Fruit fly (Drosophila melanogaster) whole organism, embryonic: ENCODE results near the gene CG13409.

Experiments used
- Bdp1 ChIP-seq: fragments of 200-800 bp; sonication (Bioruptor generic); optimal IDR thresholded peaks from 3 replicates; lab custom pipeline; 2016; ENCODE audit warnings: missing biosample characterization, missing genetic modification characterization
- CG10274 ChIP-seq: fragments of 200-800 bp; sonication (Bioruptor generic); optimal IDR thresholded peaks from 3 replicates; lab custom pipeline; 2017; ENCODE audit warnings: missing biosample characterization, mild to moderate bottlenecking, missing genetic modification characterization
- CG10431 ChIP-seq: fragments of 200-800 bp; sonication (Bioruptor generic); optimal IDR thresholded peaks from 3 replicates; lab custom pipeline; 2018; ENCODE audit warnings: missing biosample characterization, mild to moderate bottlenecking, missing genetic modification characterization
- CG11560 ChIP-seq: fragments of 200-800 bp; sonication (Bioruptor generic); IDR thresholded peaks from 3 replicates; pipeline ENCODE4 v1.3.6; 2022; ENCODE audit warnings: missing biosample characterization, missing genetic modification characterization
- CG11723 ChIP-seq: fragments of 200-800 bp; sonication (Bioruptor generic); optimal IDR thresholded peaks from 2 replicates; lab custom pipeline; 2017; ENCODE audit warnings: missing biosample characterization, mild to moderate bottlenecking, missing genetic modification characterization
- CG12236 ChIP-seq: fragments of 200-800 bp; sonication (Bioruptor generic); optimal IDR thresholded peaks from 2 replicates; lab custom pipeline; 2016; ENCODE audit warnings: missing biosample characterization, missing genetic modification characterization
- CG12659 ChIP-seq: fragments of 200-800 bp; sonication (Bioruptor generic); optimal IDR thresholded peaks from 3 replicates; lab custom pipeline; 2017; ENCODE audit warnings: mild to moderate bottlenecking, missing biosample characterization, missing genetic modification reagents, missing genetic modification characterization
- CG12744 ChIP-seq: fragments of 200-800 bp; sonication (Bioruptor generic); optimal IDR thresholded peaks from 2 replicates; lab custom pipeline; 2016; ENCODE audit warnings: missing biosample characterization, missing genetic modification characterization
- CG13894 ChIP-seq: fragments of 200-800 bp; sonication (Bioruptor generic); optimal IDR thresholded peaks from 3 replicates; lab custom pipeline; 2018; ENCODE audit warnings: missing biosample characterization, mild to moderate bottlenecking, missing genetic modification characterization, moderate library complexity
- CG14014 ChIP-seq: fragments of 200-800 bp; sonication (Bioruptor generic); IDR thresholded peaks from 2 replicates; pipeline ENCODE4 v1.3.6; 2022; ENCODE audit warnings: missing biosample characterization, missing genetic modification characterization
- CG14667 ChIP-seq: fragments of 200-800 bp; sonication (Bioruptor generic); IDR thresholded peaks from 2 replicates; pipeline ENCODE4 v1.3.6; 2022; ENCODE audit warnings: missing biosample characterization, missing genetic modification characterization
- CG15601 ChIP-seq: fragments of 200-800 bp; sonication (Bioruptor generic); optimal IDR thresholded peaks from 3 replicates; lab custom pipeline; 2019; ENCODE audit warnings: missing biosample characterization, mild to moderate bottlenecking, missing genetic modification characterization, moderate library complexity
- CG31365 ChIP-seq: fragments of 200-800 bp; sonication (Bioruptor generic); optimal IDR thresholded peaks from 2 replicates; lab custom pipeline; 2018; ENCODE audit warnings: missing biosample characterization, mild to moderate bottlenecking, missing genetic modification characterization
- CG31441 ChIP-seq: fragments of 200-800 bp; sonication (Bioruptor generic); IDR thresholded peaks from 2 replicates; pipeline ENCODE4 v1.3.6; 2022; ENCODE audit warnings: missing biosample characterization, missing genetic modification characterization
- CG34376 ChIP-seq: fragments of 200-800 bp; sonication (Bioruptor generic); optimal IDR thresholded peaks from 2 replicates; lab custom pipeline; 2018; ENCODE audit warnings: missing biosample characterization, mild to moderate bottlenecking, missing genetic modification characterization
- CG42726 ChIP-seq: fragments of 200-800 bp; sonication (Bioruptor generic); IDR thresholded peaks from 2 replicates; pipeline ENCODE4 v1.3.6; 2022; ENCODE audit warnings: missing biosample characterization, missing genetic modification characterization; ENCODE audit not compliant: partially characterized antibody
- CG6175 ChIP-seq: fragments of 200-800 bp; sonication (Bioruptor generic); IDR thresholded peaks from 3 replicates; pipeline ENCODE4 v1.3.6; 2022; ENCODE audit warnings: missing biosample characterization, missing genetic modification characterization
- CG7556 ChIP-seq: fragments of 200-800 bp; sonication (Bioruptor generic); optimal IDR thresholded peaks from 2 replicates; lab custom pipeline; 2017; ENCODE audit warnings: missing biosample characterization, mild to moderate bottlenecking, missing genetic modification characterization
- CG7786 ChIP-seq: fragments of 200-800 bp; sonication (Bioruptor generic); optimal IDR thresholded peaks from 2 replicates; lab custom pipeline; 2016; ENCODE audit warnings: missing biosample characterization, missing genetic modification characterization
- CG8478 ChIP-seq: fragments of >200 bp; optimal IDR thresholded peaks from 2 replicates; lab custom pipeline; 2018
- CTCF ChIP-seq: fragments of 200-800 bp; sonication (Bioruptor generic); optimal IDR thresholded peaks from 2 replicates; lab custom pipeline; 2017; ENCODE audit warnings: missing biosample characterization, mild to moderate bottlenecking, missing genetic modification characterization, moderate library complexity
- Dfd ChIP-seq, 2 experiments: fragments of >200 bp; optimal IDR thresholded peaks; 2 replicates each; lab custom pipeline; 2017; ENCODE audit warnings: missing biosample characterization in 2 of 2, missing genetic modification characterization in 2 of 2
- Dref ChIP-seq: fragments of 200-800 bp; sonication (Bioruptor generic); IDR thresholded peaks from 2 replicates; pipeline ENCODE4 v1.3.6; 2022; ENCODE audit warnings: missing biosample characterization, missing genetic modification characterization
- ERR ChIP-seq: fragments of 200-800 bp; sonication (Bioruptor generic); optimal IDR thresholded peaks from 2 replicates; lab custom pipeline; 2016; ENCODE audit warnings: missing biosample characterization, missing genetic modification characterization
- GATAe ChIP-seq: fragments of 200-800 bp; sonication (Bioruptor generic); conservative IDR thresholded peaks from 2 replicates; pipeline ENCODE4 v1.3.6; 2022; ENCODE audit warnings: missing biosample characterization, missing genetic modification characterization
- HmgD ChIP-seq: fragments of 200-800 bp; sonication (Bioruptor generic); optimal IDR thresholded peaks from 3 replicates; lab custom pipeline; 2016; ENCODE audit warnings: missing biosample characterization, missing genetic modification characterization
- Hmx ChIP-seq: fragments of 200-800 bp; sonication (Bioruptor generic); optimal IDR thresholded peaks from 2 replicates; lab custom pipeline; 2016; ENCODE audit warnings: missing biosample characterization, missing genetic modification characterization
- Max ChIP-seq: fragments of 200-800 bp; sonication (Bioruptor generic); optimal IDR thresholded peaks from 2 replicates; lab custom pipeline; 2016; ENCODE audit warnings: missing biosample characterization, mild to moderate bottlenecking, missing genetic modification characterization
- Med ChIP-seq: fragments of 200-800 bp; sonication (Bioruptor generic); peaks from one replicate; lab custom pipeline; 2016; ENCODE audit warnings: missing biosample characterization, missing genetic modification characterization, mild to moderate bottlenecking, inconsistent platforms, moderate library complexity
- NK7.1 ChIP-seq: fragments of 200-800 bp; sonication (Bioruptor generic); optimal IDR thresholded peaks from 3 replicates; lab custom pipeline; 2016; ENCODE audit warnings: missing biosample characterization, missing genetic modification characterization
- PHDP ChIP-seq: fragments of 200-800 bp; sonication (Bioruptor generic); optimal IDR thresholded peaks from 3 replicates; lab custom pipeline; 2018; ENCODE audit warnings: missing biosample characterization, mild to moderate bottlenecking, missing genetic modification characterization, moderate library complexity
- Ptx1 ChIP-seq: fragments of 200-800 bp; sonication (Bioruptor generic); IDR thresholded peaks from 2 replicates; pipeline ENCODE4 v1.3.6; 2022; ENCODE audit warnings: missing biosample characterization, missing genetic modification characterization
- Ravus ChIP-seq: fragments of 200-800 bp; sonication (Bioruptor generic); IDR thresholded peaks from 2 replicates; pipeline ENCODE4 v1.3.6; 2022; ENCODE audit warnings: missing biosample characterization, missing genetic modification characterization
- Side ChIP-seq: fragments of 200-800 bp; sonication (Bioruptor generic); optimal IDR thresholded peaks from 2 replicates; lab custom pipeline; 2016; ENCODE audit warnings: missing biosample characterization, missing genetic modification characterization
- ash1 ChIP-seq: fragments of 200-800 bp; sonication (Bioruptor generic); optimal IDR thresholded peaks from 2 replicates; lab custom pipeline; 2018; ENCODE audit warnings: missing biosample characterization, mild to moderate bottlenecking, missing genetic modification characterization
- bbx ChIP-seq: fragments of 200-800 bp; sonication (Bioruptor generic); IDR thresholded peaks from 2 replicates; pipeline ENCODE4 v1.3.6; 2022; ENCODE audit warnings: missing biosample characterization, missing genetic modification characterization; ENCODE audit not compliant: partially characterized antibody
- br ChIP-seq: fragments of >200 bp; optimal IDR thresholded peaks from 2 replicates; lab custom pipeline; 2017
- caup ChIP-seq: fragments of 200-800 bp; sonication (Bioruptor generic); optimal IDR thresholded peaks from 3 replicates; lab custom pipeline; 2017; ENCODE audit warnings: missing biosample characterization, mild to moderate bottlenecking, missing genetic modification characterization, moderate library complexity; ENCODE audit not compliant: severe bottlenecking
- chif ChIP-seq, 2 experiments: fragments of 200-800 bp; sonication (Bioruptor generic); optimal IDR thresholded peaks; 3 replicates each; lab custom pipeline; 2016; ENCODE audit warnings: missing biosample characterization in 2 of 2, missing genetic modification characterization in 2 of 2
- crc ChIP-seq: fragments of 200-800 bp; sonication (Bioruptor generic); optimal IDR thresholded peaks from 2 replicates; lab custom pipeline; 2016; ENCODE audit warnings: missing biosample characterization, missing genetic modification characterization
- disco-r ChIP-seq: fragments of 200-800 bp; sonication (Bioruptor generic); optimal IDR thresholded peaks from 2 replicates; lab custom pipeline; 2016; ENCODE audit warnings: missing biosample characterization, missing genetic modification characterization
- gce ChIP-seq: fragments of 200-800 bp; sonication (Bioruptor generic); IDR thresholded peaks from 3 replicates; pipeline ENCODE4 v1.3.6; 2022; ENCODE audit warnings: missing biosample characterization, missing genetic modification characterization
- grn ChIP-seq: fragments of 200-800 bp; sonication (Bioruptor generic); optimal IDR thresholded peaks from 3 replicates; lab custom pipeline; 2017; ENCODE audit warnings: missing biosample characterization, missing genetic modification characterization
- gsb ChIP-seq: fragments of 200-800 bp; sonication (Bioruptor generic); IDR thresholded peaks from 2 replicates; pipeline ENCODE4 v1.3.6; 2022; ENCODE audit warnings: missing biosample characterization, missing genetic modification characterization
- ind ChIP-seq: fragments of 200-800 bp; sonication (Bioruptor generic); optimal IDR thresholded peaks from 3 replicates; lab custom pipeline; 2016; ENCODE audit warnings: missing biosample characterization, missing genetic modification characterization
- kah ChIP-seq: fragments of 200-800 bp; sonication (Bioruptor generic); optimal IDR thresholded peaks from 2 replicates; lab custom pipeline; 2018; ENCODE audit warnings: missing biosample characterization, mild to moderate bottlenecking, missing genetic modification characterization
- nerfin-2 ChIP-seq: fragments of 200-800 bp; sonication (Bioruptor generic); IDR thresholded peaks from 2 replicates; pipeline ENCODE4 v1.3.6; 2022; ENCODE audit warnings: missing biosample characterization, missing genetic modification characterization; ENCODE audit not compliant: partially characterized antibody
- pb ChIP-seq: fragments of 200-800 bp; sonication (Bioruptor generic); optimal IDR thresholded peaks from 3 replicates; lab custom pipeline; 2016; ENCODE audit warnings: missing biosample characterization, missing genetic modification characterization
- row ChIP-seq: fragments of 200-800 bp; sonication (Bioruptor generic); IDR thresholded peaks from 3 replicates; pipeline ENCODE4 v1.3.6; 2022; ENCODE audit warnings: missing biosample characterization, missing genetic modification characterization
- schlank ChIP-seq: fragments of 200-800 bp; sonication (Bioruptor generic); optimal IDR thresholded peaks from 2 replicates; lab custom pipeline; 2018; ENCODE audit warnings: missing biosample characterization, mild to moderate bottlenecking, missing genetic modification characterization
- sd ChIP-seq: fragments of 200-800 bp; sonication (Bioruptor generic); optimal IDR thresholded peaks from 3 replicates; lab custom pipeline; 2018; ENCODE audit warnings: missing biosample characterization, mild to moderate bottlenecking, missing genetic modification characterization, moderate library complexity
- unc-4 ChIP-seq: fragments of 200-800 bp; sonication (Bioruptor generic); IDR thresholded peaks from 2 replicates; pipeline ENCODE4 v1.3.6; 2022; ENCODE audit warnings: missing biosample characterization, missing genetic modification characterization; ENCODE audit not compliant: partially characterized antibody
- z ChIP-seq: fragments of 200-800 bp; sonication (Bioruptor generic); IDR thresholded peaks from 3 replicates; pipeline ENCODE4 v1.3.6; 2022; ENCODE audit warnings: missing biosample characterization, missing genetic modification characterization

The CG13409 gene

dm6 chr3R:22034160-22034742 is 2.6 kb upstream of the CG13409 start, which contains the start of the genes CG45099, CG6015, pit and Fadd (continued):
- TF ChIP-seq CG10431 (GFP tag; lab: Kevin White, UChicago): no peak
- TF ChIP-seq CG6175 (GFP tag; lab: Robert Waterston, UW): no peak
- TF ChIP-seq CG7786: no peak
- TF ChIP-seq CG34376: no peak
- TF ChIP-seq Ravus (GFP tag; lab: Robert Waterston, UW): no peak
- no peak for TF ChIP-seq Max (GFP tag; lab: Kevin White, UChicago)
- TF ChIP-seq HmgD: no peak
- no peak for TF ChIP-seq ind (GFP tag; lab: Kevin White, UChicago)
- no peak for TF ChIP-seq grn (GFP tag; lab: Kevin White, UChicago)
- peak; percentile 43 for TF ChIP-seq CG12659 (GFP tag; lab: Kevin White, UChicago)
- no peak for TF ChIP-seq CG14667
- TF ChIP-seq CTCF (GFP tag; lab: Kevin White, UChicago): no peak
- no peak for TF ChIP-seq gce
- no peak for TF ChIP-seq CG42726 (GFP tag; lab: Robert Waterston, UW)
- TF ChIP-seq ERR (GFP tag; lab: Kevin White, UChicago): no peak
- no peak for TF ChIP-seq CG31441 (GFP tag; lab: Robert Waterston, UW)
- TF ChIP-seq NK7.1 (GFP tag; lab: Kevin White, UChicago): no peak
- peak; percentile 63 for TF ChIP-seq unc-4 (GFP tag; lab: Robert Waterston, UW)
- no peak for TF ChIP-seq GATAe (GFP tag; lab: Robert Waterston, UW)
- TF ChIP-seq CG7556 (GFP tag; lab: Kevin White, UChicago): no peak
- no peak for TF ChIP-seq ash1
- no peak for TF ChIP-seq Bdp1 (GFP tag; lab: Kevin White, UChicago)
- TF ChIP-seq Side: no peak
- no peak for TF ChIP-seq kah
- no peak for TF ChIP-seq pb (GFP tag; lab: Kevin White, UChicago)
- no peak for TF ChIP-seq CG12744
- no peak for TF ChIP-seq CG12236 (GFP tag; lab: Kevin White, UChicago)
- no peak for TF ChIP-seq CG13894 (tag; lab: Kevin White, UChicago)
- TF ChIP-seq CG8478: no peak
- peak; percentile 74 for TF ChIP-seq Dref (GFP tag; lab: Robert Waterston, UW)
- no peak for TF ChIP-seq PHDP (tag; lab: Kevin White, UChicago)
- TF ChIP-seq CG11560 (tag; lab: Robert Waterston, UW): peak; percentile 94
- TF ChIP-seq sd (tag; lab: Kevin White, UChicago): no peak
- no peak for TF ChIP-seq z
- no peak for TF ChIP-seq CG31365 (tag; lab: Kevin White, UChicago)
- TF ChIP-seq CG14014 (GFP tag; lab: Robert Waterston, UW): no peak
- no peak for TF ChIP-seq CG15601 (tag; lab: Kevin White, UChicago)
- peak; percentile 48 for TF ChIP-seq row
- no peak for TF ChIP-seq CG10274 (GFP tag; lab: Kevin White, UChicago)
- TF ChIP-seq crc (GFP tag; lab: Kevin White, UChicago): no peak
- TF ChIP-seq Dfd (GFP tag; optimal IDR thresholded peaks at IDR 0.05; lab: Kevin White, UChicago): no peak
- no peak for TF ChIP-seq Ptx1 (GFP tag; lab: Robert Waterston, UW)
- TF ChIP-seq chif (GFP tag; optimal IDR thresholded peaks at IDR 0.05; lab: Kevin White, UChicago): no peak
- peak; percentile 92 for TF ChIP-seq Med (GFP tag; lab: Kevin White, UChicago)
- peak; percentile 50 for TF ChIP-seq nerfin-2 (GFP tag; lab: Robert Waterston, UW)
- no peak for TF ChIP-seq caup (GFP tag; lab: Kevin White, UChicago)
- TF ChIP-seq disco-r (GFP tag; lab: Kevin White, UChicago): no peak
- no peak for TF ChIP-seq br
- no peak for TF ChIP-seq CG11723 (GFP tag; lab: Kevin White, UChicago)
- peak; percentile 42; the same call in 1 of the 2 replicates for TF ChIP-seq bbx (GFP tag; lab: Robert Waterston, UW)
- TF ChIP-seq Hmx (GFP tag; lab: Kevin White, UChicago): no peak
- no peak for TF ChIP-seq gsb (GFP tag; lab: Robert Waterston, UW)
- no peak for TF ChIP-seq schlank (tag; lab: Kevin White, UChicago)
